Worm (Caenorhabditis elegans): ENCODE results near the gene F46H5.2.
A peak's percentile ranks its signal among the peaks of the same experiment; 100 is the strongest.

DNA sequence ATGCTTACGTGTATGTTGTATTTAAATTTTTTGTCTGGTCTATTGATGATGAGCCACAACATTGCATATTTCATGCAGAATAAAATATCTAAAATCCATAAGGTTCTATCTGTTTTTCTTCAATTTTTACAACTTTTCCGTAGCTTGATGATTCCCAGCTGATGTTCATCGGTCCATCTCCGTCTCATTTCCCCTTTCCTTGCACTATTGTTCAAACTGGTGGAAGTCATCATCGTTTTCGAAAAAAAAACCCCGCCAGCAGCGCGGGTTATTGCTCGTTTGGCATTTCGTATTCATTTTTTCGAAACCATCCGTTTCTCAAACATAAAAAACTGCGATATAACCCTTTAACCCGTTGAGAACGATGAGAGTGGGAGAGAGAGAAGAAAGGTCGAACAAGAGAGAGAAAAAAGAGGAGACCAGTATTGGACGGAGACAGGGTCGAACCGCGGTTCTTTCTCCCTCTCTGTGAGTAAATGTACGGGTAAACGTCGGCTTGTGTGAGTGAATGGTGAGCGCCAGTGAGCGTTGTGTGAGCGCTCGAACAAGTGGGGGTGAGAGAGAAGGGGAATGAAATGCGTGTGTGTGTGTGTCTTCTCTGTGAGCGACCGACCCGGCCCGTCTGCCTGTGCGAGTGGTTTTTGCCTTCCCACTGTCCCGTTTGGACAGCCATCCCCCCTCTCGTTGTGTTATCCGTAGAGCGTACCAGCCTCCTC lies 699 bp upstream of the F46H5.2 start:
- peak; percentile 84 for TF ChIP-seq him-1 (tag; optimal IDR thresholded peaks at IDR 0.05)
- no peak for TF ChIP-seq dao-5 (tag; optimal IDR thresholded peaks at IDR 0.05)
- TF ChIP-seq W03F9.2 (tag; optimal IDR thresholded peaks at IDR 0.05): no peak

Measured in whole organism, L4/young adult.